Fruit fly (Drosophila melanogaster) whole organism, embryonic: ENCODE results near the gene CG2889.
A peak's percentile ranks its signal among the peaks of the same experiment; 100 is the strongest.

Experiments used
- Atf3 ChIP-seq: fragments of 200-800 bp; sonication (Bioruptor generic); optimal IDR thresholded peaks from 3 replicates; lab custom pipeline; 2016; ENCODE audit warnings: missing biosample characterization, missing genetic modification characterization
- CG11247 ChIP-seq: fragments of 200-800 bp; sonication (Bioruptor generic); IDR thresholded peaks from 2 replicates; pipeline ENCODE4 v1.3.6; 2022; ENCODE audit warnings: missing biosample characterization, missing genetic modification characterization
- CG11456 ChIP-seq: fragments of 200-800 bp; sonication (Bioruptor generic); IDR thresholded peaks from 3 replicates; pipeline ENCODE4 v1.3.6; 2022; ENCODE audit warnings: missing biosample characterization, missing genetic modification characterization
- CG1233 ChIP-seq: fragments of 200-800 bp; sonication (Bioruptor generic); optimal IDR thresholded peaks from 4 replicates; lab custom pipeline; 2018; ENCODE audit warnings: missing biosample characterization, mild to moderate bottlenecking, missing genetic modification characterization
- CG13894 ChIP-seq: fragments of 200-800 bp; sonication (Bioruptor generic); optimal IDR thresholded peaks from 3 replicates; lab custom pipeline; 2018; ENCODE audit warnings: missing biosample characterization, mild to moderate bottlenecking, missing genetic modification characterization, moderate library complexity
- CG14667 ChIP-seq: fragments of 200-800 bp; sonication (Bioruptor generic); IDR thresholded peaks from 2 replicates; pipeline ENCODE4 v1.3.6; 2022; ENCODE audit warnings: missing biosample characterization, missing genetic modification characterization
- CG14710 ChIP-seq: fragments of 200-800 bp; sonication (Bioruptor generic); optimal IDR thresholded peaks from 3 replicates; lab custom pipeline; 2019; ENCODE audit warnings: missing biosample characterization, mild to moderate bottlenecking, missing genetic modification characterization, moderate library complexity
- CG2116 ChIP-seq: fragments of 200-800 bp; sonication (Bioruptor generic); optimal IDR thresholded peaks from 3 replicates; lab custom pipeline; 2018; ENCODE audit warnings: missing biosample characterization, mild to moderate bottlenecking, missing genetic modification characterization
- CG2202 ChIP-seq: fragments of 200-800 bp; sonication (Bioruptor generic); optimal IDR thresholded peaks from 2 replicates; lab custom pipeline; 2018; ENCODE audit warnings: missing biosample characterization, mild to moderate bottlenecking, missing genetic modification characterization
- CG31441 ChIP-seq: fragments of 200-800 bp; sonication (Bioruptor generic); IDR thresholded peaks from 2 replicates; pipeline ENCODE4 v1.3.6; 2022; ENCODE audit warnings: missing biosample characterization, missing genetic modification characterization
- CG3163 ChIP-seq: fragments of 200-800 bp; sonication (Bioruptor generic); optimal IDR thresholded peaks from 3 replicates; lab custom pipeline; 2016; ENCODE audit warnings: missing biosample characterization, missing genetic modification characterization
- CG4328 ChIP-seq: fragments of 200-800 bp; sonication (Bioruptor generic); optimal IDR thresholded peaks from 3 replicates; lab custom pipeline; 2017; ENCODE audit warnings: missing biosample characterization, missing genetic modification reagents, missing genetic modification characterization
- CG4424 ChIP-seq: fragments of 200-800 bp; sonication (Bioruptor generic); optimal IDR thresholded peaks from 3 replicates; lab custom pipeline; 2016; ENCODE audit warnings: missing biosample characterization, missing genetic modification characterization
- CG4730 ChIP-seq: fragments of 200-800 bp; sonication (Bioruptor generic); IDR thresholded peaks from 2 replicates; pipeline ENCODE4 v1.3.6; 2022; ENCODE audit warnings: missing biosample characterization, missing genetic modification characterization
- CG5245 ChIP-seq: fragments of 200-800 bp; sonication (Bioruptor generic); optimal IDR thresholded peaks from 3 replicates; lab custom pipeline; 2016; ENCODE audit warnings: missing biosample characterization, missing genetic modification characterization
- CG6175 ChIP-seq: fragments of 200-800 bp; sonication (Bioruptor generic); IDR thresholded peaks from 3 replicates; pipeline ENCODE4 v1.3.6; 2022; ENCODE audit warnings: missing biosample characterization, missing genetic modification characterization
- CG6683 ChIP-seq: fragments of 200-800 bp; sonication (Bioruptor generic); optimal IDR thresholded peaks from 2 replicates; lab custom pipeline; 2017; ENCODE audit warnings: missing biosample characterization, mild to moderate bottlenecking, missing genetic modification characterization, missing genetic modification reagents
- CG7556 ChIP-seq: fragments of 200-800 bp; sonication (Bioruptor generic); optimal IDR thresholded peaks from 2 replicates; lab custom pipeline; 2017; ENCODE audit warnings: missing biosample characterization, mild to moderate bottlenecking, missing genetic modification characterization
- CG8944 ChIP-seq: fragments of 200-800 bp; sonication (Bioruptor generic); optimal IDR thresholded peaks from 3 replicates; lab custom pipeline; 2016; ENCODE audit warnings: missing biosample characterization, missing genetic modification characterization
- CHES-1-like ChIP-seq: fragments of 200-800 bp; sonication (Bioruptor generic); optimal IDR thresholded peaks from 2 replicates; lab custom pipeline; 2016; ENCODE audit warnings: missing biosample characterization, missing genetic modification characterization
- Doc3 ChIP-seq: fragments of 200-800 bp; sonication (Bioruptor generic); IDR thresholded peaks from 3 replicates; pipeline ENCODE4 v1.3.6; 2022; ENCODE audit warnings: missing biosample characterization, missing genetic modification characterization; ENCODE audit not compliant: partially characterized antibody
- HLHmδ ChIP-seq: fragments of 200-800 bp; sonication (Bioruptor generic); optimal IDR thresholded peaks from 2 replicates; lab custom pipeline; 2018; ENCODE audit warnings: missing biosample characterization, mild to moderate bottlenecking, missing genetic modification characterization, moderate library complexity
- Hr3 ChIP-seq: fragments of 200-800 bp; sonication (Bioruptor generic); optimal IDR thresholded peaks from 3 replicates; lab custom pipeline; 2016; ENCODE audit warnings: missing biosample characterization, missing genetic modification characterization
- Jarid2 ChIP-seq: fragments of 200-800 bp; sonication (Bioruptor generic); optimal IDR thresholded peaks from 3 replicates; lab custom pipeline; 2017; ENCODE audit warnings: mild to moderate bottlenecking, missing biosample characterization, missing genetic modification reagents, missing genetic modification characterization
- MBD-R2 ChIP-seq: fragments of 200-800 bp; sonication (Bioruptor generic); IDR thresholded peaks from 2 replicates; pipeline ENCODE4 v1.3.6; 2022; ENCODE audit warnings: missing biosample characterization, missing genetic modification characterization
- NK7.1 ChIP-seq: fragments of 200-800 bp; sonication (Bioruptor generic); optimal IDR thresholded peaks from 3 replicates; lab custom pipeline; 2016; ENCODE audit warnings: missing biosample characterization, missing genetic modification characterization
- Nf-YC ChIP-seq: fragments of 200-800 bp; optimal IDR thresholded peaks from 3 replicates; lab custom pipeline; 2019; ENCODE audit warnings: missing biosample characterization, mild to moderate bottlenecking, missing genetic modification characterization, moderate library complexity
- br ChIP-seq: fragments of >200 bp; optimal IDR thresholded peaks from 2 replicates; lab custom pipeline; 2017
- dimm ChIP-seq: fragments of 200-800 bp; sonication (Bioruptor generic); IDR thresholded peaks from 2 replicates; pipeline ENCODE4 v1.3.6; 2022; ENCODE audit warnings: missing biosample characterization, missing genetic modification characterization
- emc ChIP-seq: fragments of 200-800 bp; sonication (Bioruptor generic); optimal IDR thresholded peaks from 2 replicates; lab custom pipeline; 2016; ENCODE audit warnings: missing biosample characterization, missing genetic modification characterization
- fd3F ChIP-seq: fragments of 200-800 bp; sonication (Bioruptor generic); optimal IDR thresholded peaks from 2 replicates; lab custom pipeline; 2018; ENCODE audit warnings: missing biosample characterization, mild to moderate bottlenecking, missing genetic modification characterization, moderate library complexity
- gem ChIP-seq: fragments of 200-800 bp; sonication (Bioruptor generic); optimal IDR thresholded peaks from 2 replicates; lab custom pipeline; 2019; ENCODE audit warnings: missing biosample characterization, mild to moderate bottlenecking, missing genetic modification characterization, moderate library complexity
- gro ChIP-seq: fragments of 200-800 bp; sonication (Bioruptor generic); optimal IDR thresholded peaks from 2 replicates; lab custom pipeline; 2016; ENCODE audit warnings: missing biosample characterization, missing genetic modification characterization
- gsb ChIP-seq: fragments of 200-800 bp; sonication (Bioruptor generic); IDR thresholded peaks from 2 replicates; pipeline ENCODE4 v1.3.6; 2022; ENCODE audit warnings: missing biosample characterization, missing genetic modification characterization
- lilli ChIP-seq: fragments of 200-800 bp; sonication (Bioruptor generic); optimal IDR thresholded peaks from 3 replicates; lab custom pipeline; 2016; ENCODE audit warnings: missing biosample characterization, missing genetic modification characterization
- mam ChIP-seq: fragments of 200-800 bp; sonication (Bioruptor generic); optimal IDR thresholded peaks from 3 replicates; lab custom pipeline; 2016; ENCODE audit warnings: missing biosample characterization, missing genetic modification characterization
- mirr ChIP-seq: fragments of 200-800 bp; sonication (Bioruptor generic); optimal IDR thresholded peaks from 3 replicates; lab custom pipeline; 2018; ENCODE audit warnings: missing biosample characterization, mild to moderate bottlenecking, missing genetic modification characterization
- onecut ChIP-seq: fragments of 200-800 bp; sonication (Bioruptor generic); IDR thresholded peaks from 2 replicates; pipeline ENCODE4 v1.3.6; 2022; ENCODE audit warnings: missing biosample characterization, missing genetic modification characterization
- schlank ChIP-seq: fragments of 200-800 bp; sonication (Bioruptor generic); optimal IDR thresholded peaks from 2 replicates; lab custom pipeline; 2018; ENCODE audit warnings: missing biosample characterization, mild to moderate bottlenecking, missing genetic modification characterization
- scrt ChIP-seq: fragments of 200-800 bp; sonication (Bioruptor generic); optimal IDR thresholded peaks from 2 replicates; lab custom pipeline; 2018; ENCODE audit warnings: missing biosample characterization, mild to moderate bottlenecking, missing genetic modification characterization, moderate library complexity
- shn ChIP-seq: fragments of 200-800 bp; sonication (Bioruptor generic); optimal IDR thresholded peaks from 3 replicates; lab custom pipeline; 2016; ENCODE audit warnings: missing biosample characterization, missing genetic modification characterization
- sim ChIP-seq: fragments of 200-800 bp; sonication (Bioruptor generic); IDR thresholded peaks from 2 replicates; pipeline ENCODE4 v1.3.6; 2022; ENCODE audit warnings: missing biosample characterization, missing genetic modification characterization
- slbo ChIP-seq: fragments of 200-800 bp; sonication (Bioruptor generic); IDR thresholded peaks from 2 replicates; pipeline ENCODE4 v1.3.6; 2022; ENCODE audit warnings: missing biosample characterization, missing genetic modification characterization
- slou ChIP-seq: fragments of 200-800 bp; sonication (Bioruptor generic); optimal IDR thresholded peaks from 3 replicates; lab custom pipeline; 2016; ENCODE audit warnings: missing biosample characterization, missing genetic modification characterization
- vnd ChIP-seq: fragments of 200-800 bp; sonication (Bioruptor generic); IDR thresholded peaks from 3 replicates; pipeline ENCODE4 v1.3.6; 2022; ENCODE audit warnings: missing biosample characterization, missing genetic modification characterization; ENCODE audit not compliant: partially characterized antibody
- wdn ChIP-seq: fragments of 200-800 bp; sonication (Bioruptor generic); IDR thresholded peaks from 2 replicates; pipeline ENCODE4 v1.3.6; 2022; ENCODE audit warnings: missing biosample characterization, missing genetic modification characterization

Gene CG2889

dm6 chrX:10432712-10433111 is 41.0 kb upstream of the CG2889 start, which contains the start of gene CG12640 (continued):
- no peak for TF ChIP-seq gem (tag; lab: Kevin White, UChicago)
- no peak for TF ChIP-seq sim (GFP tag; lab: Robert Waterston, UW)
- no peak for TF ChIP-seq shn (GFP tag; lab: Kevin White, UChicago)

DNA sequence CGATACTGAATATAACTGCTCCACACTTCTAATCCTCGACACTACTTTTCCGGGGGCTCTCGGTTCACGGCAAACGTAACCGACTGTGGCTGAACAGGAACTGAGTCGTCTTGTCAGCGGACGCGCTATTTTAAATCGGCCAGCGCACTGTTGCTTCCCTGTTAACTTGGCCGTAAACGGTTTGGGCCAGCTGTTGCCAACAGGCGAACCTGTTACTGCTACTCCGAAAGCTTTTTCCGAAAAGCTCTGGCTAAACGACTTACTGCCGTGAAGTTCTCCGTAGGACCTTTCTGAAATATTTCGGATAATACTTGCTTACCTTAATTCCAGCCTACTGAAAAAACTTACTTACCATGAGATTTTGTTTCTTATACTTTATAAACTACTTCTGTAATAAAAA is 18.9 kb upstream of the CG2889 start, which contains the start of gene CG32683:
Gene CG32683 (minus strand): TSS at position 101 of the 400 bp plus-strand sequence.
- TF ChIP-seq CG13894 (tag; lab: Kevin White, UChicago): peak; percentile 46
- peak; percentile 88 for TF ChIP-seq scrt (GFP tag; lab: Kevin White, UChicago)
- no peak for TF ChIP-seq CG31441 (GFP tag; lab: Robert Waterston, UW)

DNA sequence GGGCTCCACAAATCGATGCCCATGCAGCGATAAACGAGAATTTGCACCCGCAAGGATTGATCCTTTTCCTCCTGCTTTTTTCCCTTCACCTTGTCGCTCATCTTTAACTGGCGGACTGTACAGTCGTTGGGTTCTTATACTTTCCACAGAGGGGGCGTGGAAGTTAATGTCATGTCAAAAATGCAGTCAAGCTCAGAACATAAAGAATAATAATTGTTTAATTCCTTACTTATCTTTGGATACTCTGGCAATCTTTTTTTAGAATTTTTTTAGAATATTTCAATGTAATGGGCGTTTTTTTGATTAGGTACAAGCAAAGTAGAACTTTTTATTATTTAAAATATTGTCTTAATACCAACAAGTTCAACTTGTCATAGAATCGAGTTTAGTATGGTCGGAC is 14.2 kb upstream of the CG2889 start, which contains the start of gene Or9a:
Gene Or9a (minus strand): TSS at position 101 of the 400 bp plus-strand sequence.
- TF ChIP-seq CG4328 (GFP tag; lab: Kevin White, UChicago): no peak
- TF ChIP-seq lilli (GFP tag; lab: Kevin White, UChicago): no peak
- no peak for TF ChIP-seq CG6175 (GFP tag; lab: Robert Waterston, UW)
- TF ChIP-seq dimm: no peak
- no peak for TF ChIP-seq CG4730 (GFP tag; lab: Robert Waterston, UW)
- TF ChIP-seq fd3F: no peak
- no peak for TF ChIP-seq wdn (GFP tag; lab: Robert Waterston, UW)
- no peak for TF ChIP-seq CG31441 (GFP tag; lab: Robert Waterston, UW)
- TF ChIP-seq CG14710 (tag; lab: Kevin White, UChicago): no peak
- TF ChIP-seq vnd (GFP tag; lab: Robert Waterston, UW): no peak
- no peak for TF ChIP-seq br (lab: Kevin White, UChicago)
- no peak for TF ChIP-seq gro (GFP tag; lab: Kevin White, UChicago)
- TF ChIP-seq Jarid2: no peak
- no peak for TF ChIP-seq CG6683 (GFP tag; lab: Kevin White, UChicago)
- TF ChIP-seq CG11456 (GFP tag; lab: Robert Waterston, UW): no peak
- no peak for TF ChIP-seq slbo
- TF ChIP-seq CG1233 (GFP tag; lab: Kevin White, UChicago): no peak
- TF ChIP-seq Doc3: no peak
- no peak for TF ChIP-seq schlank (tag; lab: Kevin White, UChicago)
- TF ChIP-seq CG5245 (GFP tag; lab: Kevin White, UChicago): no peak

DNA sequence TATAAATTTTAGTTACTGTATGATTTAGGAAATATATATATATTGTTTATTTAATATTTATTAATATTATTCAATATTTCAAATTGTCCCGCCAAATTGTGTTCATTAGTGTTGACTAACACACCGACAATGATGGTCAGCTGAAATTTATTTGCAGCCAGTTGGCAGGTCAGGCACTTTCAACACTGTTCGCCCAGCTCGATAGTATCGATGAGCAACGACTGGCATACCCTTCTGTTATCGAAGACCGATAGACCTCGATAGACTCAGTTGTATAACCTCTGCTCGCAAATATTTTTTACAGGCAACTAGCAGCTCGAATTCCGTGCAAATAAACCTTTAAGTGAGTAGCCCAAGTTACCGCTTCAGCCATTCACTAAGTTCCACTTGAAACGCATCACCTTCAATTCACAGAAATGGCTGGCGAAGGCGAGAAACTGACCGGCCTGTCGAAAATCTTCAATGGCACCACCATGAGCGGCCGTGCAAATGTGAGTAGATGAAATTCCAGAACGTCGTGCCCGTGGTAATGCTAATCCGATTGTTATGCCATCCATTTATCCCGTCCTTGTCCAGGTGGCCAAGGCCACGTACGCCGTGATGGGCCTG is 13.1 kb upstream of the CG2889 start, which contains the start of gene Neb-cGP:
Gene Neb-cGP (plus strand): TSS at position 231 of the 609 bp plus-strand sequence.
- TF ChIP-seq CG2202 (tag; lab: Kevin White, UChicago) (peak; percentile 15), NK7.1 (GFP tag; lab: Kevin White, UChicago) (no peak), slou (peak; percentile 37), onecut (0 out of 2 replicates have a peak, but pooled peaks have one; percentile 35), CG8944 (peak; percentile 57), emc (peak; percentile 8), CG4424 (GFP tag; lab: Kevin White, UChicago) (peak; percentile 55), gem (tag; lab: Kevin White, UChicago) (peak; percentile 39), mirr (peak; percentile 45), Hr3 (GFP tag; lab: Kevin White, UChicago) (peak; percentile 59), CG14667 (GFP tag; lab: Robert Waterston, UW) (0 out of 2 replicates have a peak, but pooled peaks have one; percentile 19), Nf-YC (tag; lab: Kevin White, UChicago) (peak; percentile 57), CG7556 (GFP tag; lab: Kevin White, UChicago) (peak; percentile 20), CG2116 (GFP tag; lab: Kevin White, UChicago) (peak; percentile 88), CG3163 (GFP tag; lab: Kevin White, UChicago) (peak; percentile 31), CHES-1-like (GFP tag; lab: Kevin White, UChicago) (peak; percentile 47), vnd (GFP tag; lab: Robert Waterston, UW) (peak; percentile 87), mam (GFP tag; lab: Kevin White, UChicago) (peak; percentile 80), HLHmδ (peak; percentile 50), gsb (GFP tag; lab: Robert Waterston, UW) (no peak), CG11247 (GFP tag; lab: Robert Waterston, UW) (peak; percentile 58), Atf3 (GFP tag; lab: Kevin White, UChicago) (peak; percentile 4), MBD-R2 (GFP tag; lab: Robert Waterston, UW) (peak; percentile 77)
